Worm (Caenorhabditis elegans) whole organism, late embryonic: ENCODE measurements around the gene set-3.

Experiments used
- ceh-31 ChIP-seq: sonication (generic microtip); optimal IDR thresholded peaks from 2 replicates; lab custom pipeline; 2016; ENCODE audit warnings: missing genetic modification characterization, missing compliant biosample characterization
- ceh-34 ChIP-seq: sonication (generic microtip); optimal IDR thresholded peaks from 2 replicates; lab custom pipeline; 2016; ENCODE audit warnings: mild to moderate bottlenecking, missing genetic modification characterization, missing compliant biosample characterization
- rnt-1 ChIP-seq: sonication (generic microtip); optimal IDR thresholded peaks from 2 replicates; lab custom pipeline; 2016; ENCODE audit warnings: missing genetic modification characterization, missing compliant biosample characterization
- tbx-2 ChIP-seq: sonication (generic microtip); optimal IDR thresholded peaks from 2 replicates; lab custom pipeline; 2016; ENCODE audit warnings: missing genetic modification characterization, missing compliant biosample characterization

The set-3 gene

DNA sequence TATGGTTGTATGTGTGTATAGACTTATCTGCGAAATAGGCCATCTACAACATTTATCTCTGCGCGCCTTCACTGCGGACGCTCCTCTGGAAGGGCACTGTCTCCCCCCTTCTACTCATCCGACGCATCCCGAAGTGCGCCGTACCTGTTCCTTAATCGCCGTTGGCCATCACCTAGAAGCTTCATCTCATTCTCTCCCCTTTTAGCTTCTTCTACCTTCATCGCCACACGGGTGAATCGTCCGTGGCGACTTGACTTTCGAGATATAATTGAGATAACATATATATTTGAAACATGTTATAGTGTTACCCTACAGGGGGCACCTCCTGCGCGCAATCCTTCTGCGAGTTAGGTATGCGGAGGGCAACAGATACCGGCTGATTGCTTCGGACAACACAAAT, 52.3 kb downstream of the set-3 start:
- peak; percentile 8 for TF ChIP-seq ceh-31 (tag; lab: Kevin White, UChicago)
- no peak for TF ChIP-seq tbx-2
- no peak for TF ChIP-seq ceh-34 (tag; lab: Kevin White, UChicago)
- peak; percentile 58 for TF ChIP-seq rnt-1 (tag; lab: Kevin White, UChicago)
